Fruit fly (Drosophila melanogaster): ENCODE results near the gene CG6693.

dm6 chr3R:11224478-11224877 lies 3.0 kb upstream of the CG6693 start:
- TF ChIP-seq CG1620 (GFP tag; optimal IDR thresholded peaks at IDR 0.05) (no peak), Hr96 (GFP tag; optimal IDR thresholded peaks at IDR 0.05) (no peak), Clk (GFP tag; optimal IDR thresholded peaks at IDR 0.05) (no peak), CG5204 (GFP tag; optimal IDR thresholded peaks at IDR 0.05) (no peak), cnc (optimal IDR thresholded peaks at IDR 0.05) (no peak), ovo (GFP tag; optimal IDR thresholded peaks at IDR 0.05) (no peak), Crg-1 (GFP tag; optimal IDR thresholded peaks at IDR 0.05) (no peak), CG11617 (GFP tag; optimal IDR thresholded peaks at IDR 0.05) (no peak), tj (GFP tag; optimal IDR thresholded peaks at IDR 0.05) (no peak), CG7101 (tag; optimal IDR thresholded peaks at IDR 0.05) (no peak), toe (GFP tag; optimal IDR thresholded peaks at IDR 0.05) (no peak), Mnt (GFP tag; optimal IDR thresholded peaks at IDR 0.05) (no peak)

Measured in whole organism, adult.